Worm (Caenorhabditis elegans) whole organism, L4 larva: Measurements from ENCODE around the gene copb-1.
A peak's percentile ranks its signal among the peaks of the same experiment; 100 is the strongest.

Source experiments
- D1046.2 ChIP-seq: fragments of 200-800 bp; sonication (Bioruptor generic); IDR thresholded peaks from 2 replicates; pipeline ENCODE4 v1.3.6; 2022; ENCODE audit warnings: missing genetic modification characterization, missing compliant biosample characterization
- F37D6.2 ChIP-seq: sonication (generic microtip); optimal IDR thresholded peaks from 2 replicates; lab custom pipeline; 2016; ENCODE audit warnings: mild to moderate bottlenecking, missing genetic modification characterization, missing compliant biosample characterization
- F44E2.7 ChIP-seq: fragments of 200-800 bp; sonication (Bioruptor generic); IDR thresholded peaks from 2 replicates; pipeline ENCODE4 v2.1.2; 2022; ENCODE audit warnings: missing genetic modification characterization, missing compliant biosample characterization
- ZK337.2 ChIP-seq: fragments of 200-800 bp; sonication (Bioruptor generic); IDR thresholded peaks from 2 replicates; pipeline ENCODE4 v1.3.6; 2022; ENCODE audit warnings: missing genetic modification reagents, missing genetic modification characterization, missing compliant biosample characterization
- ZK546.5 ChIP-seq, 2 experiments: sonication (generic microtip); optimal IDR thresholded peaks; 2 replicates each; lab custom pipeline; 2017; ENCODE audit warnings: missing biosample characterization in 2 of 2, missing genetic modification characterization in 2 of 2
- aly-2 ChIP-seq: sonication (generic microtip); optimal IDR thresholded peaks from 2 replicates; lab custom pipeline; 2018; ENCODE audit warnings: missing biosample characterization, missing genetic modification characterization
- attf-4 ChIP-seq: sonication (generic microtip); optimal IDR thresholded peaks from 3 replicates; lab custom pipeline; 2017; ENCODE audit warnings: missing biosample characterization, missing genetic modification characterization
- ceh-32 ChIP-seq: sonication (generic microtip); optimal IDR thresholded peaks from 2 replicates; lab custom pipeline; 2016; ENCODE audit warnings: mild to moderate bottlenecking, missing genetic modification characterization, missing compliant biosample characterization; ENCODE audit not compliant: poor library complexity
- ces-1 ChIP-seq: fragments of 150-350 bp; sonication (generic microtip); optimal IDR thresholded peaks from 4 replicates; lab custom pipeline; 2014; ENCODE audit warnings: missing biosample characterization, missing genetic modification reagents, missing genetic modification characterization
- cey-2 ChIP-seq: sonication (generic microtip); optimal IDR thresholded peaks from 3 replicates; lab custom pipeline; 2017; ENCODE audit warnings: missing genetic modification characterization, mild to moderate bottlenecking, missing compliant biosample characterization, antibody characterized with exemption, borderline replicate concordance; ENCODE audit not compliant: insufficient read depth
- daf-12 ChIP-seq: fragments of 150-350 bp; optimal IDR thresholded peaks from 2 replicates; lab custom pipeline; 2014; ENCODE audit warnings: missing biosample characterization, missing genetic modification reagents, missing genetic modification characterization
- daf-19 ChIP-seq: fragments of 200-800 bp; sonication (Bioruptor generic); conservative IDR thresholded peaks from 2 replicates; pipeline ENCODE4 v1.3.6; 2022; ENCODE audit warnings: missing genetic modification characterization, missing compliant biosample characterization
- dmd-6 ChIP-seq: fragments of 200-800 bp; sonication (Bioruptor generic); IDR thresholded peaks from 2 replicates; pipeline ENCODE4 v1.3.6; 2022; ENCODE audit warnings: missing genetic modification reagents, missing genetic modification characterization, missing compliant biosample characterization
- dve-1 ChIP-seq: sonication (generic microtip); optimal IDR thresholded peaks from 2 replicates; lab custom pipeline; 2017; ENCODE audit warnings: antibody characterized with exemption, mild to moderate bottlenecking, missing genetic modification characterization, missing compliant biosample characterization; ENCODE audit not compliant: insufficient read depth
- egl-27 ChIP-seq: sonication (generic microtip); optimal IDR thresholded peaks from 3 replicates; lab custom pipeline; 2017; ENCODE audit warnings: missing biosample characterization, missing genetic modification reagents, missing genetic modification characterization
- fos-1 ChIP-seq: fragments of 150-350 bp; optimal IDR thresholded peaks from 2 replicates; lab custom pipeline; 2014; ENCODE audit warnings: missing biosample characterization, missing genetic modification characterization
- gei-8 ChIP-seq: fragments of 200-800 bp; sonication (Bioruptor generic); optimal IDR thresholded peaks from 2 replicates; lab custom pipeline; 2018; ENCODE audit warnings: mild to moderate bottlenecking, missing genetic modification characterization, missing compliant biosample characterization
- hif-1 ChIP-seq, 2 experiments: sonication (generic microtip); optimal IDR thresholded peaks; 2 replicates each; lab custom pipeline; 2016 to 2017; ENCODE audit warnings: missing compliant biosample characterization in 2 of 2, missing genetic modification characterization in 2 of 2, missing genetic modification reagents in 2 of 2, missing genotype in 2 of 2, mild to moderate bottlenecking in 1 of 2
- lim-7 ChIP-seq: fragments of 200-800 bp; sonication (Bioruptor generic); IDR thresholded peaks from 2 replicates; pipeline ENCODE4 v1.3.6; 2022; ENCODE audit warnings: missing genetic modification characterization, missing compliant biosample characterization
- lin-13 ChIP-seq: fragments of 150-350 bp; optimal IDR thresholded peaks from 2 replicates; lab custom pipeline; 2014; ENCODE audit warnings: missing biosample characterization, missing genetic modification reagents, missing genetic modification characterization
- lin-15B ChIP-seq: fragments of 150-350 bp; sonication (generic microtip); optimal IDR thresholded peaks from 3 replicates; lab custom pipeline; 2014; ENCODE audit warnings: missing biosample characterization, missing genetic modification characterization
- lin-29 ChIP-seq: fragments of 200-800 bp; sonication (Bioruptor generic); IDR thresholded peaks from 2 replicates; pipeline ENCODE4 v1.3.6; 2022; ENCODE audit warnings: missing genetic modification reagents, missing genetic modification characterization, missing compliant biosample characterization
- lin-39 ChIP-seq: fragments of 150-350 bp; optimal IDR thresholded peaks from 2 replicates; lab custom pipeline; 2014; ENCODE audit warnings: missing biosample characterization, missing genetic modification reagents, missing genetic modification characterization
- mdl-1 ChIP-seq, 2 experiments: fragments of 150-350 bp in 1 of 2; sonication (generic microtip) in 1 of 2; optimal IDR thresholded peaks; 2 replicates each; lab custom pipeline; 2014 to 2017; ENCODE audit warnings: missing biosample characterization in 2 of 2, missing genetic modification characterization in 2 of 2
- nhr-11 ChIP-seq: fragments of 150-350 bp; optimal IDR thresholded peaks from 2 replicates; lab custom pipeline; 2014; ENCODE audit warnings: missing biosample characterization, missing genetic modification characterization
- nhr-237 ChIP-seq: sonication (generic microtip); optimal IDR thresholded peaks from 2 replicates; lab custom pipeline; 2017; ENCODE audit warnings: missing biosample characterization, missing genetic modification characterization
- nhr-25 ChIP-seq: sonication (generic microtip); optimal IDR thresholded peaks from 2 replicates; lab custom pipeline; 2017; ENCODE audit warnings: missing genetic modification characterization, mild to moderate bottlenecking, missing compliant biosample characterization, antibody characterized with exemption, moderate library complexity, borderline replicate concordance; ENCODE audit not compliant: insufficient read depth
- nhr-42 ChIP-seq: fragments of 200-800 bp; sonication (Bioruptor generic); IDR thresholded peaks from 2 replicates; pipeline ENCODE4 v1.3.6; 2022; ENCODE audit warnings: missing genetic modification characterization, missing compliant biosample characterization
- nhr-6 ChIP-seq: fragments of 150-350 bp; optimal IDR thresholded peaks from 2 replicates; lab custom pipeline; 2014; ENCODE audit warnings: missing biosample characterization, missing genetic modification characterization
- nhr-77 ChIP-seq: fragments of 150-350 bp; optimal IDR thresholded peaks from 2 replicates; lab custom pipeline; 2014; ENCODE audit warnings: missing biosample characterization, missing genetic modification characterization
- set-16 ChIP-seq: fragments of 200-800 bp; sonication (Bioruptor generic); IDR thresholded peaks from 2 replicates; pipeline ENCODE4 v1.3.6; 2022; ENCODE audit warnings: missing genetic modification reagents, missing genetic modification characterization, missing compliant biosample characterization
- snpc-1.2 ChIP-seq: fragments of 200-800 bp; sonication (Bioruptor generic); IDR thresholded peaks from 2 replicates; pipeline ENCODE4 v1.3.6; 2022; ENCODE audit warnings: missing genetic modification reagents, missing genetic modification characterization, missing compliant biosample characterization
- tra-1 ChIP-seq: fragments of 200-800 bp; sonication (Bioruptor generic); IDR thresholded peaks from 2 replicates; pipeline ENCODE4 v1.3.6; 2022; ENCODE audit warnings: missing genetic modification reagents, missing genetic modification characterization, missing compliant biosample characterization
- unc-130 ChIP-seq: sonication (generic microtip); optimal IDR thresholded peaks from 2 replicates; lab custom pipeline; 2016; ENCODE audit warnings: missing genetic modification reagents, missing genetic modification characterization, missing compliant biosample characterization
- unc-39 ChIP-seq: sonication (generic microtip); optimal IDR thresholded peaks from 2 replicates; lab custom pipeline; 2017; ENCODE audit warnings: missing biosample characterization, missing genetic modification characterization
- vab-7 ChIP-seq: fragments of 200-800 bp; sonication (Bioruptor generic); IDR thresholded peaks from 2 replicates; pipeline ENCODE4 v1.3.6; 2022; ENCODE audit warnings: missing genetic modification reagents, missing genetic modification characterization, missing compliant biosample characterization
- zag-1 ChIP-seq: fragments of 150-350 bp; optimal IDR thresholded peaks from 2 replicates; lab custom pipeline; 2014; ENCODE audit warnings: missing biosample characterization, missing genetic modification characterization
- zfp-3 ChIP-seq: fragments of 200-800 bp; sonication (Bioruptor generic); conservative IDR thresholded peaks from 2 replicates; pipeline ENCODE4 v1.3.6; 2022; ENCODE audit warnings: missing genetic modification reagents, missing genetic modification characterization, missing compliant biosample characterization
- ztf-11 ChIP-seq: fragments of 150-350 bp; optimal IDR thresholded peaks from 2 replicates; lab custom pipeline; 2014; ENCODE audit warnings: missing biosample characterization, missing genetic modification characterization

copb-1 gene

ce11 chrII:3076915-3077314, 1.7 kb upstream of the copb-1 start, which contains the start of gene Y25C1A.8 (continued):
- TF ChIP-seq cey-2 (tag; lab: Kevin White, UChicago): no peak
- peak; percentile 83 for TF ChIP-seq dmd-6
- TF ChIP-seq daf-19: no peak
- TF ChIP-seq snpc-1.2: peak; percentile 66
- TF ChIP-seq F37D6.2: peak; percentile 78
- peak; percentile 46 for TF ChIP-seq ceh-32 (tag; lab: Kevin White, UChicago)
- TF ChIP-seq vab-7 (GFP tag; lab: Robert Waterston, UW): peak; percentile 62
- TF ChIP-seq gei-8 (GFP tag; lab: Kevin White, UChicago): peak; percentile 38
- peak; percentile 55; the same call in 1 of the 2 replicates for TF ChIP-seq tra-1
- peak; percentile 75 for TF ChIP-seq nhr-42
- peak; percentile 7 for TF ChIP-seq nhr-25 (tag; lab: Kevin White, UChicago)
- peak; percentile 35 for TF ChIP-seq unc-130
- TF ChIP-seq ces-1 (GFP tag; lab: Kevin White, UChicago): peak; percentile 28
- no peak for TF ChIP-seq nhr-237 (tag; lab: Kevin White, UChicago)
- TF ChIP-seq zfp-3 (GFP tag; lab: Robert Waterston, UW): peak; percentile 85
- TF ChIP-seq nhr-6 (tag; lab: Kevin White, UChicago): peak; percentile 82
- TF ChIP-seq, all 104 proteins: peak for 69

DNA sequence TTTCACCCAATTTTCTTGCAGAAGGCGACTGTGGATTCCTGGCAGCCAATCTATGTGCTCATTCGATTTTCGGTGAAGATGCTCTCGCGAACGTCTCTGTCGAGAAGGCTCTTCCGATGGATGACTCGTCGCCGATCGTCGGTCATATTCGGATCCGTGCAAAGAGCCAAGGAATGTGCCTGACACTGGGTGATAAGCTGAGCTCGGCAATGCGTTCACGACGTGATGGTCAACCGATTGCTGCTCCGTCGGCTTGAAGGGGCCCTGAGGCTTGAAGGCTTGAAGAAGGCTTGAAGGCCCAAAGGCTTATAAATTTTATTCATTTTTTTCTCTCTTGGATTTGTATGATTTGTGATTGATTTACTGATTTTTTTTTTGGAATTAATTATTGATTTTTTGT, 8.5 kb downstream of the copb-1 start:
- TF ChIP-seq aly-2: no peak
- peak; percentile 51 for TF ChIP-seq set-16
- TF ChIP-seq mdl-1 (tag; optimal IDR thresholded peaks at IDR 0.05; lab: Kevin White, UChicago): no peak

- TF ChIP-seq F37D6.2 (no peak), fos-1 (tag; lab: Kevin White, UChicago) (no peak), ZK546.5 (tag; optimal IDR thresholded peaks at IDR 0.05; lab: Kevin White, UChicago) (no peak), hif-1 (tag; optimal IDR thresholded peaks at IDR 0.05; lab: Kevin White, UChicago) (no peak), nhr-11 (tag; lab: Kevin White, UChicago) (no peak), nhr-77 (tag; lab: Kevin White, UChicago) (no peak), dve-1 (tag; lab: Kevin White, UChicago) (no peak), ZK337.2 (no peak), daf-12 (tag; lab: Kevin White, UChicago) (no peak), zfp-3 (GFP tag; lab: Robert Waterston, UW) (no peak), attf-4 (no peak), lin-15B (tag; lab: Kevin White, UChicago) (no peak), lin-39 (tag; lab: Kevin White, UChicago) (no peak), lim-7 (no peak), ztf-11 (no peak), lin-29 (GFP tag; lab: Robert Waterston, UW) (no peak), zag-1 (tag; lab: Kevin White, UChicago) (no peak), nhr-6 (tag; lab: Kevin White, UChicago) (no peak)
Measured at ce11 chrII:3091268-3091667, 12.7 kb downstream of the copb-1 start, which contains the start of gene srg-21. Gene srg-21 (minus strand): TSS chrII:3091368.

ce11 chrII:3093352-3093751, 14.8 kb downstream of the copb-1 start, which contains the start of gene srg-22:
Gene srg-22 (minus strand): TSS chrII:3093452.
- no peak for TF ChIP-seq D1046.2 (GFP tag; lab: Robert Waterston, UW)
- no peak for TF ChIP-seq unc-39 (tag; lab: Kevin White, UChicago)
- no peak for TF ChIP-seq F44E2.7
- no peak for TF ChIP-seq egl-27 (tag; lab: Kevin White, UChicago)
- TF ChIP-seq lin-13: no peak
